Worm (Caenorhabditis elegans) whole organism, mixed stage, embryonic: ENCODE measurements around the gene srh-300.

Experiments
- ceh-43 ChIP-seq: fragments of 200-800 bp; sonication (Bioruptor generic); optimal IDR thresholded peaks from 2 replicates; lab custom pipeline; 2018; ENCODE audit warnings: mild to moderate bottlenecking, missing genetic modification characterization, moderate library complexity, missing compliant biosample characterization
- ces-1 ChIP-seq: fragments of 150-350 bp; optimal IDR thresholded peaks from 2 replicates; lab custom pipeline; 2014; ENCODE audit warnings: missing biosample characterization, missing genetic modification reagents, missing genetic modification characterization
- cnd-1 ChIP-seq: fragments of 200-800 bp; sonication (Bioruptor generic); optimal IDR thresholded peaks from 2 replicates; lab custom pipeline; 2018; ENCODE audit warnings: mild to moderate bottlenecking, missing genetic modification characterization, missing compliant biosample characterization
- ham-2 ChIP-seq: fragments of 200-800 bp; sonication (Bioruptor generic); optimal IDR thresholded peaks from 2 replicates; lab custom pipeline; 2018; ENCODE audit warnings: mild to moderate bottlenecking, missing genetic modification characterization, missing compliant biosample characterization
- lin-32 ChIP-seq: fragments of 200-800 bp; sonication (Bioruptor generic); optimal IDR thresholded peaks from 2 replicates; lab custom pipeline; 2018; ENCODE audit warnings: mild to moderate bottlenecking, missing genetic modification characterization, missing compliant biosample characterization
- lsy-2 ChIP-seq: fragments of 150-350 bp; optimal IDR thresholded peaks from 2 replicates; lab custom pipeline; 2014; ENCODE audit warnings: missing biosample characterization, missing genetic modification characterization
- mab-5 ChIP-seq: fragments of 150-350 bp; optimal IDR thresholded peaks from 2 replicates; lab custom pipeline; 2014; ENCODE audit warnings: missing biosample characterization, missing genetic modification characterization
- mep-1 ChIP-seq: fragments of 150-350 bp; optimal IDR thresholded peaks from 2 replicates; lab custom pipeline; 2017; ENCODE audit warnings: missing biosample characterization, missing genetic modification reagents, missing genetic modification characterization, inconsistent platforms
- nhr-12 ChIP-seq: fragments of 150-350 bp; optimal IDR thresholded peaks from 2 replicates; lab custom pipeline; 2014; ENCODE audit warnings: missing biosample characterization, missing genetic modification characterization
- nhr-237 ChIP-seq: fragments of 150-350 bp; optimal IDR thresholded peaks from 2 replicates; lab custom pipeline; 2014; ENCODE audit warnings: missing biosample characterization, missing genetic modification characterization
- nhr-76 ChIP-seq: sonication (generic microtip); optimal IDR thresholded peaks from 2 replicates; lab custom pipeline; 2017; ENCODE audit warnings: missing biosample characterization, missing genetic modification characterization
- pha-4 ChIP-seq: fragments of 150-350 bp; optimal IDR thresholded peaks from 2 replicates; lab custom pipeline; 2018; ENCODE audit warnings: missing biosample characterization, missing genetic modification reagents, missing genetic modification characterization
- snpc-4 ChIP-seq: fragments of 150-350 bp; optimal IDR thresholded peaks from 2 replicates; lab custom pipeline; 2014; ENCODE audit warnings: missing biosample characterization, missing genetic modification characterization
- ztf-11 ChIP-seq: fragments of 150-350 bp; optimal IDR thresholded peaks from 2 replicates; lab custom pipeline; 2014; ENCODE audit warnings: missing biosample characterization, missing genetic modification characterization

DNA sequence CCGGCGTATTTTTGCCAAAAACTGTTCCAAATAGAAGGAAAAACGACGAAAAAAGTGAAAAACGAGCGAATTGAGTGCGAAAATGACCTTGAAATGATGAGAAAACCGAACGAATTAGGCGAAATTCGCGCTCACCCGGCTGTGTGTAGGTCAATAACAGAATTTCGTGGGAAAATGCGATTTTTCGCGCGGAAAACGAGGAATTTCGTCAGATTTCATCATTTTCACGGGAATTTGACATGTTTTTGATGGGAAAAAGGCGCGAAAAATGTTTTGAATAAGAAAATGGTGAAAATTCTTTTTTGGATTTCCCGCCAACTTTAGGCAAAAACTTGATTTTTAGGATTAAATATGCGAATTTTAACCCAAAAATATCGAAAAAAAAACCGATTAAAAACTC, 37.2 kb downstream of the srh-300 start:
- no peak for TF ChIP-seq lsy-2
- no peak for TF ChIP-seq mep-1 (tag; lab: Kevin White, UChicago)
- no peak for TF ChIP-seq lin-32 (GFP tag; lab: Kevin White, UChicago)
- TF ChIP-seq nhr-237 = no peak
- TF ChIP-seq ztf-11 (tag; lab: Kevin White, UChicago) = no peak
- TF ChIP-seq snpc-4 = no peak
- TF ChIP-seq nhr-12 = no peak
- no peak for TF ChIP-seq mab-5 (tag; lab: Kevin White, UChicago)
- TF ChIP-seq ham-2 (GFP tag; lab: Kevin White, UChicago) = no peak
- no peak for TF ChIP-seq ceh-43 (GFP tag; lab: Kevin White, UChicago)
- no peak for TF ChIP-seq nhr-76 (tag; lab: Kevin White, UChicago)
- TF ChIP-seq cnd-1 = no peak
- TF ChIP-seq pha-4 (tag; lab: Kevin White, UChicago) = no peak
- TF ChIP-seq ces-1 (GFP tag; lab: Kevin White, UChicago) = no peak
